Worm (Caenorhabditis elegans): Measurements from ENCODE around the gene F42H10.2.

The F42H10.2 gene

ce11 chrIII:8461410-8461809, 29.0 kb upstream of the F42H10.2 start:
- TF ChIP-seq lsy-2 (tag; optimal IDR thresholded peaks at IDR 0.05), result peak in 1 of 2 experiments; percentile 88
- TF ChIP-seq lin-11 (tag; optimal IDR thresholded peaks at IDR 0.05), result no peak

DNA sequence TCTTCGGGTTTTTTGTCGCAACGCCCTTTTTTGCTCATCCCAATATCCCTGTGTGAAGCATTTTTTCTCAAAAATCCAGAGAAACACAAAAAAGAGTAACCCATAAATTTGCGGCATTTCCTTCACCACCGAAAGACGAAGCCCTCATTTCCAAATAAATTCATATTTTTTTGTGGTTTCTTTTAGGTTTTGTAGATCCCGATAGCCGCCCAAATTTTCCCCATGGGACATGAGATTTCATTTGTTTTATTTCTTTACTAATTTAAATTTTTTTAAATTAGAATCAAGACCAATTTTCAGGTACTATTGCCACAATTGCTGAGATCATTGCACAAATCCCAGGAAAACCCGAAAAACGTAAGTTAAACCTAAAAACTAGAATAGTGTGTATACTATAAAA, 23.7 kb upstream of the F42H10.2 start, which contains the start of gene mig-39:
Gene mig-39 (plus strand): TSS at position 301 of the 400 bp plus-strand sequence.
- no peak for TF ChIP-seq snpc-4 (tag; optimal IDR thresholded peaks at IDR 0.05)
- no peak for TF ChIP-seq unc-39 (tag; optimal IDR thresholded peaks at IDR 0.05)
- no peak for TF ChIP-seq gmeb-1 (tag; optimal IDR thresholded peaks at IDR 0.05)
- TF ChIP-seq zag-1 (tag; optimal IDR thresholded peaks at IDR 0.05), result no peak
- TF ChIP-seq lin-11 (tag; optimal IDR thresholded peaks at IDR 0.05), result no peak

DNA sequence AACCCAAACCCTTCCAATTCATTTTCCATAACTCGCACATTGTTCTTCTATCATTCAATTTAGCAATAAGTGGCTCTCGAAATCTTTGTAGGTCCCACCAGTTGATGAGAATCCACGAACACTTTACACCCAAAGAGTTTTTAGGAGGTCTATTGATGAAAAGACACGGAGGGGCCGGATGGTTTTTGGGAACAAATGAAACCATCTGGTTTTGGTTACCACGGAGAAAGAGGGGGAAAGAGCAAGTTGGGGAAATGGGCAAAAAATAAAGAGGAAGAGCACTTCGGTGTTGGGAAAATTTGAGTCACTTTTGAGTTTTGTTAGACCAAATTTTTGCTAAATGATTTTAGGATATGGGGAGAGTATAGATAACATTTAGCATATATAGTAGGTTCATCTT, 22.9 kb upstream of the F42H10.2 start:
- no peak for TF ChIP-seq Y55F3AM.14 (GFP tag; optimal IDR thresholded peaks at IDR 0.05)
- TF ChIP-seq nhr-11 (tag; optimal IDR thresholded peaks at IDR 0.05), result no peak
- TF ChIP-seq unc-39 (tag; optimal IDR thresholded peaks at IDR 0.05), result no peak
- no peak for TF ChIP-seq nhr-6 (tag; optimal IDR thresholded peaks at IDR 0.05)
- no peak for TF ChIP-seq ztf-11 (tag; optimal IDR thresholded peaks at IDR 0.05)
- TF ChIP-seq nhr-237 (tag; optimal IDR thresholded peaks at IDR 0.05), result no peak
- no peak for TF ChIP-seq sem-4 (tag; optimal IDR thresholded peaks at IDR 0.05)
- TF ChIP-seq elt-3 (tag; optimal IDR thresholded peaks at IDR 0.05), result no peak
- TF ChIP-seq alr-1 (tag; optimal IDR thresholded peaks at IDR 0.05), result no peak

DNA sequence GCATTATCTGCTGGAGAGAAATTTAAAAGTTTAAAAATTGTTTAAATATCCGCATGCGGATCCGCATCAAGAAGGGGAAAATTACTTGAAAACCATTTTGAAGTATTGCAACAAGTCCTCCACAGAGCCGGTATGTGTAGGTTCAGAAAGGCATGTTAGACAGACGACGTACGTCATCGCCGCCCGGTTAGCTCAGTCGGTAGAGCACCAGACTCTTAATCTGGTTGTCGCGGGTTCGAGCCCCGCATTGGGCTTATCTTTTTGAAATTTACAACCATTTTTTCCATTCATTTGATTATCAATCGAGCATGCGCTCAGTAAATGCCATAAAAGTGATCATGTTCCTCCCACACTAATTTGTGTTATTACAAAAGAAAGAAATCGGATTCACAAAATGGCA, 17.1 kb upstream of the F42H10.2 start:
- TF ChIP-seq nhr-6 (tag; optimal IDR thresholded peaks at IDR 0.05), result no peak
- TF ChIP-seq lsy-2 (tag; optimal IDR thresholded peaks at IDR 0.05), result no peak
- TF ChIP-seq ZK546.5 (tag; optimal IDR thresholded peaks at IDR 0.05), result no peak
- TF ChIP-seq mab-5 (tag; optimal IDR thresholded peaks at IDR 0.05), result no peak
- no peak for TF ChIP-seq nhr-11 (tag; optimal IDR thresholded peaks at IDR 0.05)
- TF ChIP-seq sma-9 (GFP tag; optimal IDR thresholded peaks at IDR 0.05), result no peak
- no peak for TF ChIP-seq sma-9 (tag; optimal IDR thresholded peaks at IDR 0.05)
- no peak for TF ChIP-seq Y55F3AM.14 (GFP tag; optimal IDR thresholded peaks at IDR 0.05)
- TF ChIP-seq F13H6.1 (tag; optimal IDR thresholded peaks at IDR 0.05), result no peak
- TF ChIP-seq snpc-4 (tag; optimal IDR thresholded peaks at IDR 0.05), result no peak
- no peak for TF ChIP-seq unc-62 (GFP tag; optimal IDR thresholded peaks at IDR 0.05)
- TF ChIP-seq egl-27 (tag; optimal IDR thresholded peaks at IDR 0.05), result no peak
- TF ChIP-seq ztf-11 (tag; optimal IDR thresholded peaks at IDR 0.05), result no peak
- TF ChIP-seq nhr-12 (tag; optimal IDR thresholded peaks at IDR 0.05), result no peak
- no peak for TF ChIP-seq nhr-21 (tag; optimal IDR thresholded peaks at IDR 0.05)
- TF ChIP-seq peb-1 (tag; optimal IDR thresholded peaks at IDR 0.05), result no peak
- no peak for TF ChIP-seq nhr-10 (tag; optimal IDR thresholded peaks at IDR 0.05)
- no peak for TF ChIP-seq nhr-237 (tag; optimal IDR thresholded peaks at IDR 0.05)
- no peak for TF ChIP-seq mbf-1 (tag; optimal IDR thresholded peaks at IDR 0.05)

DNA sequence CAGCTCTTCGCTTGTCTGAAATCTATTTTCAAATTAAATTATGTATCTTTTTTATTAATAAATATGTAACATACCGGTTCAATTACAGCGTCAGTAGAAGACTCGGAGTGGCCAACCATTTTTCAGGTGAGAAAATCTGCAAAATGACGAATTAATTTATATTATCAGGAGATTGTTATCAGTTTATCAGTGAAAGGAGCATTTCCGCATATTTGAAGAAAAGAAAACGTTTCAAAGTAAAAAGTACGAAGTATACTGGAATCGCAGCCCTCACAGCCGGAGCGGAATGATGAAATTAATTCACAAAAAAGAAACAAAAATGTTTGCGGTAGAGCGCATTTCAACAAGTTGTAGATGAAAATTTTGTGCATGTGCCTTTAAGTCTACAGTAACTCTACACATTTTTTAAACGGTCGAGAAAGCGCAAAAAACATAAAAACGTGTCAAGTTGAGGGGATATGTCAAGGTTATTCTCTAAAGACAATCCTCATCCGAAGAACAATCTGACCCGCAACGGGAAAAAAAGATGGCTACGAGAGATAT, 11.0 kb upstream of the F42H10.2 start:
- TF ChIP-seq zag-1 (tag; optimal IDR thresholded peaks at IDR 0.05) (no peak), nhr-23 (tag; optimal IDR thresholded peaks at IDR 0.05) (no peak), R02D3.7 (tag; optimal IDR thresholded peaks at IDR 0.05) (no peak), sem-4 (tag; optimal IDR thresholded peaks at IDR 0.05) (no peak), lin-13 (GFP tag; optimal IDR thresholded peaks at IDR 0.05) (no peak), nhr-21 (tag; optimal IDR thresholded peaks at IDR 0.05) (no peak), unc-55 (GFP tag; optimal IDR thresholded peaks at IDR 0.05) (no peak), skn-1 (tag; optimal IDR thresholded peaks at IDR 0.05) (no peak), fos-1 (tag; optimal IDR thresholded peaks at IDR 0.05) (peak; percentile 63), sma-9 (GFP tag; optimal IDR thresholded peaks at IDR 0.05) (peak; percentile 9), sma-9 (tag; optimal IDR thresholded peaks at IDR 0.05) (no peak), nhr-11 (tag; optimal IDR thresholded peaks at IDR 0.05) (no peak), gmeb-1 (tag; optimal IDR thresholded peaks at IDR 0.05) (no peak), ZK546.5 (tag; optimal IDR thresholded peaks at IDR 0.05) (no peak), nhr-12 (tag; optimal IDR thresholded peaks at IDR 0.05) (no peak), snpc-4 (tag; optimal IDR thresholded peaks at IDR 0.05) (no peak), egl-27 (tag; optimal IDR thresholded peaks at IDR 0.05) (no peak)

DNA sequence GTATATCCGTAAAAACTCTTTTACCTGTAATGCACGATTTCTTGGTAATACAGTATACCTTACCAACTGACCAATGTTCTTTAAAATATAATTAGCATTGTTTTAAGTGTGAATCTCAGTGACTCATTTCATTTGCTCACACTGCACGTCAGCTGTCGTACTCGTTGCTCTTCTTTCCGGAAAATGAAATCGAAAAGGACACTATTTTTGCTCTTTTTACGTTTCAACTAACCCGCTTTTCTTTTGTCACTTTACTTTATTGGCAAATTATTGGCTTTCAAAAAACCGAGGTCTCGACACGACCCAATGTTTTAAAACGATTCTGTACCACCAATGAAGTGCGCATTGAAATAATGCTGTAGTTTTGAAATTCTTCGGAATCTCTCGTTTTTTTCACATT, 10.1 kb upstream of the F42H10.2 start, which contains the start of gene F42H10.6:
Gene F42H10.6 (minus strand): TSS at position 101 of the 400 bp plus-strand sequence.
- TF ChIP-seq F13H6.1 (tag; optimal IDR thresholded peaks at IDR 0.05), result no peak
- no peak for TF ChIP-seq lin-39 (tag; optimal IDR thresholded peaks at IDR 0.05)
- no peak for TF ChIP-seq nhr-77 (tag; optimal IDR thresholded peaks at IDR 0.05)
- no peak for TF ChIP-seq zag-1 (tag; optimal IDR thresholded peaks at IDR 0.05)
- no peak for TF ChIP-seq unc-62 (GFP tag; optimal IDR thresholded peaks at IDR 0.05)
- TF ChIP-seq unc-55 (GFP tag; optimal IDR thresholded peaks at IDR 0.05), result no peak
- TF ChIP-seq egl-27 (tag; optimal IDR thresholded peaks at IDR 0.05), result no peak
- TF ChIP-seq ztf-4 (tag; optimal IDR thresholded peaks at IDR 0.05), result no peak
- no peak for TF ChIP-seq ztf-11 (tag; optimal IDR thresholded peaks at IDR 0.05)
- TF ChIP-seq alr-1 (tag; optimal IDR thresholded peaks at IDR 0.05), result no peak
- no peak for TF ChIP-seq elt-3 (tag; optimal IDR thresholded peaks at IDR 0.05)
- TF ChIP-seq mab-5 (tag; optimal IDR thresholded peaks at IDR 0.05), result no peak

Data from whole organism, L2 larva.